Fruit fly (Drosophila melanogaster) whole organism, embryonic: Measurements from ENCODE around the gene crq.

Experiments used
- Bgb ChIP-seq: fragments of 200-800 bp; sonication (Bioruptor generic); IDR thresholded peaks from 2 replicates; pipeline ENCODE4 v1.3.6; 2022; ENCODE audit warnings: missing biosample characterization, missing genetic modification characterization; ENCODE audit not compliant: partially characterized antibody
- CG10431 ChIP-seq: fragments of 200-800 bp; sonication (Bioruptor generic); optimal IDR thresholded peaks from 3 replicates; lab custom pipeline; 2018; ENCODE audit warnings: missing biosample characterization, mild to moderate bottlenecking, missing genetic modification characterization
- CG10462 ChIP-seq: fragments of 200-800 bp; sonication (Bioruptor generic); optimal IDR thresholded peaks from 2 replicates; lab custom pipeline; 2016; ENCODE audit warnings: missing biosample characterization, missing genetic modification characterization
- CG10543 ChIP-seq: fragments of 200-800 bp; sonication (Bioruptor generic); optimal IDR thresholded peaks from 3 replicates; lab custom pipeline; 2017; ENCODE audit warnings: missing biosample characterization, mild to moderate bottlenecking, missing genetic modification characterization, moderate library complexity
- CG10654 ChIP-seq: fragments of 200-800 bp; sonication (Bioruptor generic); optimal IDR thresholded peaks from 2 replicates; lab custom pipeline; 2016; ENCODE audit warnings: missing biosample characterization, missing genetic modification characterization
- CG10979 ChIP-seq: fragments of 200-800 bp; sonication (Bioruptor generic); optimal IDR thresholded peaks from 2 replicates; lab custom pipeline; 2018; ENCODE audit warnings: missing biosample characterization, mild to moderate bottlenecking, missing genetic modification characterization, moderate library complexity
- CG11695 ChIP-seq: fragments of 200-800 bp; sonication (Bioruptor generic); IDR thresholded peaks from 3 replicates; pipeline ENCODE4 v1.3.6; 2022; ENCODE audit warnings: missing biosample characterization, missing genetic modification characterization
- CG12299 ChIP-seq: fragments of 200-800 bp; sonication (Bioruptor generic); optimal IDR thresholded peaks from 2 replicates; lab custom pipeline; 2018; ENCODE audit warnings: missing biosample characterization, mild to moderate bottlenecking, missing genetic modification characterization
- CG12391 ChIP-seq: fragments of 200-800 bp; sonication (Bioruptor generic); optimal IDR thresholded peaks from 3 replicates; lab custom pipeline; 2018; ENCODE audit warnings: missing biosample characterization, mild to moderate bottlenecking, missing genetic modification characterization, moderate library complexity
- CG13775 ChIP-seq: fragments of 200-800 bp; sonication (Bioruptor generic); optimal IDR thresholded peaks from 3 replicates; lab custom pipeline; 2017; ENCODE audit warnings: missing biosample characterization, mild to moderate bottlenecking, missing genetic modification characterization
- CG14860 ChIP-seq: fragments of 200-800 bp; sonication (Bioruptor generic); IDR thresholded peaks from 3 replicates; pipeline ENCODE4 v1.3.6; 2022; ENCODE audit warnings: missing biosample characterization, missing genetic modification characterization; ENCODE audit not compliant: partially characterized antibody
- CG15696 ChIP-seq: fragments of 200-800 bp; sonication (Bioruptor generic); optimal IDR thresholded peaks from 2 replicates; lab custom pipeline; 2019; ENCODE audit warnings: missing biosample characterization, mild to moderate bottlenecking, missing genetic modification characterization, moderate library complexity
- CG31441 ChIP-seq: fragments of 200-800 bp; sonication (Bioruptor generic); IDR thresholded peaks from 2 replicates; pipeline ENCODE4 v1.3.6; 2022; ENCODE audit warnings: missing biosample characterization, missing genetic modification characterization
- CG3847 ChIP-seq: fragments of 200-800 bp; sonication (Bioruptor generic); IDR thresholded peaks from 2 replicates; pipeline ENCODE4 v1.3.6; 2022; ENCODE audit warnings: missing biosample characterization, missing genetic modification characterization
- CG3995 ChIP-seq: fragments of 200-800 bp; sonication (Bioruptor generic); optimal IDR thresholded peaks from 3 replicates; lab custom pipeline; 2016; ENCODE audit warnings: missing biosample characterization, missing genetic modification characterization
- CG4707 ChIP-seq: fragments of 200-800 bp; sonication (Bioruptor generic); optimal IDR thresholded peaks from 2 replicates; lab custom pipeline; 2018; ENCODE audit warnings: missing biosample characterization, mild to moderate bottlenecking, missing genetic modification characterization, moderate library complexity
- CG4730 ChIP-seq: fragments of 200-800 bp; sonication (Bioruptor generic); IDR thresholded peaks from 2 replicates; pipeline ENCODE4 v1.3.6; 2022; ENCODE audit warnings: missing biosample characterization, missing genetic modification characterization
- CG4820 ChIP-seq: fragments of 200-800 bp; sonication (Bioruptor generic); optimal IDR thresholded peaks from 3 replicates; lab custom pipeline; 2016; ENCODE audit warnings: missing biosample characterization, missing genetic modification characterization
- CG7745 ChIP-seq: fragments of 200-800 bp; sonication (Bioruptor generic); optimal IDR thresholded peaks from 2 replicates; lab custom pipeline; 2018; ENCODE audit warnings: missing biosample characterization, mild to moderate bottlenecking, missing genetic modification characterization, moderate library complexity
- CG7987 ChIP-seq: fragments of 200-800 bp; sonication (Bioruptor generic); optimal IDR thresholded peaks from 2 replicates; lab custom pipeline; 2018; ENCODE audit warnings: missing biosample characterization, mild to moderate bottlenecking, missing genetic modification characterization, moderate library complexity
- CG8359 ChIP-seq: fragments of 200-800 bp; sonication (Bioruptor generic); optimal IDR thresholded peaks from 2 replicates; lab custom pipeline; 2017; ENCODE audit warnings: missing biosample characterization, mild to moderate bottlenecking, missing genetic modification characterization, borderline replicate concordance
- CG8924 ChIP-seq: fragments of 200-800 bp; optimal IDR thresholded peaks from 3 replicates; lab custom pipeline; 2019; ENCODE audit warnings: missing biosample characterization, mild to moderate bottlenecking, missing genetic modification characterization, moderate library complexity
- CG8944 ChIP-seq: fragments of 200-800 bp; sonication (Bioruptor generic); optimal IDR thresholded peaks from 3 replicates; lab custom pipeline; 2016; ENCODE audit warnings: missing biosample characterization, missing genetic modification characterization
- CG9215 ChIP-seq: fragments of 200-800 bp; sonication (Bioruptor generic); IDR thresholded peaks from 2 replicates; pipeline ENCODE4 v1.3.6; 2022; ENCODE audit warnings: missing biosample characterization, missing genetic modification characterization
- Doc3 ChIP-seq: fragments of 200-800 bp; sonication (Bioruptor generic); IDR thresholded peaks from 3 replicates; pipeline ENCODE4 v1.3.6; 2022; ENCODE audit warnings: missing biosample characterization, missing genetic modification characterization; ENCODE audit not compliant: partially characterized antibody
- HLH54F ChIP-seq: fragments of 200-800 bp; sonication (Bioruptor generic); optimal IDR thresholded peaks from 3 replicates; lab custom pipeline; 2016; ENCODE audit warnings: missing biosample characterization, missing genetic modification characterization
- Med ChIP-seq: fragments of 200-800 bp; sonication (Bioruptor generic); peaks from one replicate; lab custom pipeline; 2016; ENCODE audit warnings: missing biosample characterization, missing genetic modification characterization, mild to moderate bottlenecking, inconsistent platforms, moderate library complexity
- Nf-YC ChIP-seq: fragments of 200-800 bp; optimal IDR thresholded peaks from 3 replicates; lab custom pipeline; 2019; ENCODE audit warnings: missing biosample characterization, mild to moderate bottlenecking, missing genetic modification characterization, moderate library complexity
- Oli ChIP-seq: fragments of 200-800 bp; sonication (Bioruptor generic); optimal IDR thresholded peaks from 2 replicates; lab custom pipeline; 2018; ENCODE audit warnings: missing biosample characterization, mild to moderate bottlenecking, missing genetic modification characterization, moderate library complexity
- Pdp1 ChIP-seq, 2 experiments: fragments of 200-800 bp; sonication (Bioruptor generic); optimal IDR thresholded peaks; 3 replicates each; lab custom pipeline; 2016; ENCODE audit warnings: missing biosample characterization in 2 of 2, missing genetic modification characterization in 2 of 2, mild to moderate bottlenecking in 1 of 2, moderate library complexity in 1 of 2
- Sin3A ChIP-seq: fragments of >200 bp; optimal IDR thresholded peaks from 2 replicates; lab custom pipeline; 2018
- ase ChIP-seq: fragments of 200-800 bp; sonication (Bioruptor generic); IDR thresholded peaks from 3 replicates; pipeline ENCODE4 v1.3.6; 2022; ENCODE audit warnings: missing biosample characterization, missing genetic modification characterization
- chinmo ChIP-seq: fragments of 200-800 bp; sonication (Bioruptor generic); IDR thresholded peaks from 4 replicates; pipeline ENCODE4 v1.3.6; 2022; ENCODE audit warnings: missing biosample characterization, missing genetic modification characterization; ENCODE audit not compliant: partially characterized antibody
- ci ChIP-seq: fragments of 200-800 bp; sonication (Bioruptor generic); IDR thresholded peaks from 3 replicates; pipeline ENCODE4 v1.3.6; 2022; ENCODE audit warnings: missing biosample characterization, missing genetic modification characterization
- dmrt99B ChIP-seq: fragments of 200-800 bp; sonication (Bioruptor generic); optimal IDR thresholded peaks from 2 replicates; lab custom pipeline; 2018; ENCODE audit warnings: missing biosample characterization, mild to moderate bottlenecking, missing genetic modification characterization, moderate library complexity
- exex ChIP-seq: fragments of 200-800 bp; sonication (Bioruptor generic); optimal IDR thresholded peaks from 4 replicates; lab custom pipeline; 2018; ENCODE audit warnings: missing biosample characterization, mild to moderate bottlenecking, missing genetic modification characterization, moderate library complexity
- fd102C ChIP-seq: fragments of 200-800 bp; sonication (Bioruptor generic); optimal IDR thresholded peaks from 2 replicates; lab custom pipeline; 2018; ENCODE audit warnings: missing biosample characterization, mild to moderate bottlenecking, missing genetic modification characterization, moderate library complexity
- fd64A ChIP-seq: fragments of 200-800 bp; sonication (Bioruptor generic); optimal IDR thresholded peaks from 3 replicates; lab custom pipeline; 2018; ENCODE audit warnings: missing biosample characterization, mild to moderate bottlenecking, missing genetic modification characterization
- ftz-f1 ChIP-seq: fragments of 200-800 bp; sonication (Bioruptor generic); optimal IDR thresholded peaks from 2 replicates; lab custom pipeline; 2016; ENCODE audit warnings: missing biosample characterization, missing genetic modification characterization
- gcm ChIP-seq: fragments of 200-800 bp; sonication (Bioruptor generic); optimal IDR thresholded peaks from 2 replicates; lab custom pipeline; 2019; ENCODE audit warnings: missing biosample characterization, mild to moderate bottlenecking, missing genetic modification characterization, moderate library complexity
- jumu ChIP-seq: fragments of 200-800 bp; sonication (Bioruptor generic); optimal IDR thresholded peaks from 3 replicates; lab custom pipeline; 2016; ENCODE audit warnings: missing biosample characterization, missing genetic modification characterization
- lola ChIP-seq, 3 experiments: fragments of >200 bp in 2 of 3; fragments of 200-800 bp in 1 of 3; sonication (Bioruptor generic) in 1 of 3; optimal IDR thresholded peaks; 2 replicates each; lab custom pipeline; 2017 to 2019; ENCODE audit warnings: missing biosample characterization in 3 of 3, missing genetic modification characterization in 3 of 3, mild to moderate bottlenecking in 1 of 3, moderate library complexity in 1 of 3
- nmo ChIP-seq: fragments of 200-800 bp; sonication (Bioruptor generic); optimal IDR thresholded peaks from 2 replicates; lab custom pipeline; 2018; ENCODE audit warnings: missing biosample characterization, mild to moderate bottlenecking, missing genetic modification characterization, moderate library complexity
- repo ChIP-seq: fragments of 200-800 bp; sonication (Bioruptor generic); optimal IDR thresholded peaks from 2 replicates; lab custom pipeline; 2016; ENCODE audit warnings: missing biosample characterization, missing genetic modification characterization
- sens ChIP-seq: fragments of 200-800 bp; sonication (Bioruptor generic); peaks from one replicate; lab custom pipeline; 2016; ENCODE audit warnings: missing biosample characterization, missing genetic modification characterization
- ssp ChIP-seq: fragments of 200-800 bp; sonication (Bioruptor generic); IDR thresholded peaks from 2 replicates; pipeline ENCODE4 v1.3.6; 2022; ENCODE audit warnings: missing biosample characterization, missing genetic modification characterization
- sug ChIP-seq: fragments of 200-800 bp; optimal IDR thresholded peaks from 2 replicates; lab custom pipeline; 2019; ENCODE audit warnings: missing biosample characterization, mild to moderate bottlenecking, missing genetic modification characterization, moderate library complexity
- tgo ChIP-seq: fragments of 200-800 bp; sonication (Bioruptor generic); IDR thresholded peaks from 3 replicates; pipeline ENCODE4 v1.3.6; 2022; ENCODE audit warnings: missing biosample characterization, missing genetic modification characterization
- yki ChIP-seq: fragments of >200 bp; optimal IDR thresholded peaks from 3 replicates; lab custom pipeline; 2018

crq gene

DNA sequence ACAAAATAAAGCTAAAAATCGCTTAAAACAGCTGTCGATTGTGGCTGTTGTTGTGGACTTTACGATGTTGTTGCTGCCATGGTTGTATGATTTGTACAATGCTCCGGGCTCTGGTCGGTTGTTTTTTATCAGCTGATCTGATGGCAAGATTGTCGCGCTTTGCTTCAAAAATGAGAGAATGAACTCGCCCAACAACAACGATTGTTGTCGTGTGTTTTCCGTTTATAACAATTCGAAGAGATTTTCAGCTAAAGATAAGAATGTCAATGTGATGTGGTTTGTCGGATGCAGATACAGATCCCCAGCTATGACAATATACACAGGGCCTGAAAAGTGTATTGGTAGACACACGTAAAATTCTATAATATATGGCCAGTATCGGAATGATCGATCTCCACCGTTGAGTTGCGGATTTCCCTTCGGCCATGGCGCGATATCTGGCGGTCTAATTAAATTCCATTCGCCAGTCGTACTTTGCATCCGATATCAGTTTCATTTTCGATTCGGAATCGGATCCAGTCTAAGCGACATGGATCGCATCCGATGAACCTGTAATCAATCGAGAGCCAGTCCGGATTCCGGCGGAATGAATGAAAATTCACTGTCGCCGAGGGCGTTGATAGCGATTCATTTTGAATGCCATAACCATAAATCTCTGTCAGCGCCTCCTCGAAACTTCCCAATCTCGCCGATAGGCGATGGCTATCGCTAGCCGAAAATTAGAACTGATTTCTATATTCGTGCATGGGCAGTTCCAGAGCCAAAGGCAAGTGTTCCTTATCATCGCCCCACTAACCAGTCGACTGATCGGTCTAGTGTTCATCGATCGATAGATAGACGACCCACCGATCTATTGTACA lies 42.8 kb upstream of the crq start (continued):
- TF ChIP-seq CG13775 (GFP tag; lab: Kevin White, UChicago) (no peak), ftz-f1 (GFP tag; lab: Kevin White, UChicago) (peak; percentile 17), ssp (GFP tag; lab: Robert Waterston, UW) (no peak), nmo (GFP tag; lab: Kevin White, UChicago) (no peak), Pdp1 (GFP tag; optimal IDR thresholded peaks at IDR 0.05; lab: Kevin White, UChicago) (peak in 1 of 2 experiments; percentile 61), CG7987 (GFP tag; lab: Kevin White, UChicago) (no peak), exex (tag; lab: Kevin White, UChicago) (peak; percentile 81), Sin3A (lab: Kevin White, UChicago) (no peak), fd102C (GFP tag; lab: Kevin White, UChicago) (no peak), Bgb (GFP tag; lab: Robert Waterston, UW) (no peak), sug (tag; lab: Kevin White, UChicago) (peak; percentile 71), CG9215 (GFP tag; lab: Robert Waterston, UW) (no peak), Med (GFP tag; lab: Kevin White, UChicago) (peak; percentile 29), CG10543 (GFP tag; lab: Kevin White, UChicago) (no peak), CG10431 (no peak), CG10654 (no peak), jumu (no peak), fd64A (GFP tag; lab: Kevin White, UChicago) (no peak), Doc3 (GFP tag; lab: Robert Waterston, UW) (no peak), sens (GFP tag; lab: Kevin White, UChicago) (peak; percentile 15), chinmo (peak; percentile 51; the same call in 1 of the 4 replicates), CG3995 (GFP tag; lab: Kevin White, UChicago) (no peak), ci (0 out of 3 replicates have a peak, but pooled peaks have one; percentile 31), Nf-YC (tag; lab: Kevin White, UChicago) (no peak), CG4707 (no peak), CG7745 (tag; lab: Kevin White, UChicago) (no peak), CG11695 (no peak)

- no peak for TF ChIP-seq yki (lab: Kevin White, UChicago)
- TF ChIP-seq CG8359 (GFP tag; lab: Kevin White, UChicago): no peak
- peak; percentile 47 for TF ChIP-seq Oli (tag; lab: Kevin White, UChicago)
- no peak for TF ChIP-seq CG3847 (GFP tag; lab: Robert Waterston, UW)
- no peak for TF ChIP-seq ase (GFP tag; lab: Robert Waterston, UW)
- TF ChIP-seq CG15696 (tag; lab: Kevin White, UChicago): no peak
- TF ChIP-seq CG8924 (tag; lab: Kevin White, UChicago): peak; percentile 33
- TF ChIP-seq HLH54F (GFP tag; lab: Kevin White, UChicago): no peak
- TF ChIP-seq CG10462 (GFP tag; lab: Kevin White, UChicago): no peak
- no peak for TF ChIP-seq gcm (GFP tag; lab: Kevin White, UChicago)
- peak; percentile 59 for TF ChIP-seq CG4820
- TF ChIP-seq CG14860 (GFP tag; lab: Robert Waterston, UW): no peak
- TF ChIP-seq repo: no peak
- no peak for TF ChIP-seq CG12299
- TF ChIP-seq CG13775 (GFP tag; lab: Kevin White, UChicago): no peak
- TF ChIP-seq tgo (GFP tag; lab: Robert Waterston, UW): peak; percentile 63
- TF ChIP-seq Sin3A (lab: Kevin White, UChicago): no peak
- TF ChIP-seq CG4730 (GFP tag; lab: Robert Waterston, UW): no peak
- peak; percentile 49 for TF ChIP-seq CG12391
- TF ChIP-seq fd64A (GFP tag; lab: Kevin White, UChicago): no peak
- no peak for TF ChIP-seq CG8944
- peak; percentile 20 for TF ChIP-seq CG10979 (tag; lab: Kevin White, UChicago)
- peak in 1 of 3 experiments; percentile 30 for TF ChIP-seq lola (GFP tag; optimal IDR thresholded peaks at IDR 0.05; lab: Kevin White, UChicago)
- TF ChIP-seq CG31441 (GFP tag; lab: Robert Waterston, UW): no peak
- peak; percentile 53 for TF ChIP-seq dmrt99B (tag; lab: Kevin White, UChicago)
Measured at dm6 chr2L:493274-493673, 40.5 kb upstream of the crq start.
